Worm (Caenorhabditis elegans) whole organism, L4 larva: ENCODE measurements around the gene rnr-1.

Experiments
- D1046.2 ChIP-seq: fragments of 200-800 bp; sonication (Bioruptor generic); IDR thresholded peaks from 2 replicates; pipeline ENCODE4 v1.3.6; 2022; ENCODE audit warnings: missing genetic modification characterization, missing compliant biosample characterization
- F37D6.2 ChIP-seq: sonication (generic microtip); optimal IDR thresholded peaks from 2 replicates; lab custom pipeline; 2016; ENCODE audit warnings: mild to moderate bottlenecking, missing genetic modification characterization, missing compliant biosample characterization
- T20F7.1 ChIP-seq: fragments of 200-800 bp; sonication (Bioruptor generic); optimal IDR thresholded peaks from 2 replicates; lab custom pipeline; 2018; ENCODE audit warnings: mild to moderate bottlenecking, missing genetic modification characterization, missing compliant biosample characterization
- T26A8.4 ChIP-seq: fragments of 200-800 bp; sonication (Bioruptor generic); IDR thresholded peaks from 2 replicates; pipeline ENCODE4 v1.3.6; 2022; ENCODE audit warnings: missing genetic modification characterization, missing compliant biosample characterization
- Y105C5A.15 ChIP-seq: fragments of 200-800 bp; sonication (Bioruptor generic); IDR thresholded peaks from 2 replicates; pipeline ENCODE4 v1.3.6; 2022; ENCODE audit warnings: missing genetic modification characterization, missing compliant biosample characterization
- Y48G9A.11 ChIP-seq: fragments of 200-800 bp; sonication (Bioruptor generic); IDR thresholded peaks from 2 replicates; pipeline ENCODE4 v1.3.6; 2022; ENCODE audit warnings: missing genetic modification reagents, missing genetic modification characterization, missing compliant biosample characterization
- Y5F2A.4 ChIP-seq: fragments of 200-800 bp; sonication (Bioruptor generic); optimal IDR thresholded peaks from 2 replicates; lab custom pipeline; 2018; ENCODE audit warnings: mild to moderate bottlenecking, missing genetic modification characterization, missing compliant biosample characterization
- ZK546.5 ChIP-seq, 2 experiments: sonication (generic microtip); optimal IDR thresholded peaks; 2 replicates each; lab custom pipeline; 2017; ENCODE audit warnings: missing biosample characterization in 2 of 2, missing genetic modification characterization in 2 of 2
- ceh-28 ChIP-seq: fragments of 150-350 bp; optimal IDR thresholded peaks from 2 replicates; lab custom pipeline; 2014; ENCODE audit warnings: missing biosample characterization, missing genetic modification reagents, missing genetic modification characterization
- ceh-32 ChIP-seq: sonication (generic microtip); optimal IDR thresholded peaks from 2 replicates; lab custom pipeline; 2016; ENCODE audit warnings: mild to moderate bottlenecking, missing genetic modification characterization, missing compliant biosample characterization; ENCODE audit not compliant: poor library complexity
- ceh-62 ChIP-seq: sonication (generic microtip); optimal IDR thresholded peaks from 2 replicates; lab custom pipeline; 2017; ENCODE audit warnings: missing biosample characterization, missing genetic modification characterization
- ceh-82 ChIP-seq: sonication (generic microtip); optimal IDR thresholded peaks from 2 replicates; lab custom pipeline; 2017; ENCODE audit warnings: missing biosample characterization, missing genetic modification characterization
- daf-16 ChIP-seq, 3 experiments: sonication (generic microtip); optimal IDR thresholded peaks; 2 replicates each; lab custom pipeline; 2016 to 2017; ENCODE audit warnings: missing genetic modification characterization in 3 of 3, missing genetic modification reagents in 3 of 3, mild to moderate bottlenecking in 2 of 3, missing compliant biosample characterization in 2 of 3, missing biosample characterization in 1 of 3, moderate library complexity in 1 of 3
- dmd-8 ChIP-seq: fragments of 200-800 bp; sonication (Bioruptor generic); IDR thresholded peaks from 2 replicates; pipeline ENCODE4 v1.3.6; 2022; ENCODE audit warnings: missing genetic modification characterization, missing compliant biosample characterization
- dpl-1 ChIP-seq: fragments of 150-350 bp; optimal IDR thresholded peaks from 2 replicates; lab custom pipeline; 2014; ENCODE audit warnings: missing biosample characterization, missing genetic modification reagents, missing genetic modification characterization
- duxl-1 ChIP-seq: sonication (generic microtip); optimal IDR thresholded peaks from 2 replicates; lab custom pipeline; 2016; ENCODE audit warnings: mild to moderate bottlenecking, missing genetic modification characterization, moderate library complexity, missing compliant biosample characterization; ENCODE audit not compliant: poor library complexity
- dve-1 ChIP-seq: sonication (generic microtip); optimal IDR thresholded peaks from 2 replicates; lab custom pipeline; 2017; ENCODE audit warnings: antibody characterized with exemption, mild to moderate bottlenecking, missing genetic modification characterization, missing compliant biosample characterization; ENCODE audit not compliant: insufficient read depth
- hlh-11 ChIP-seq: fragments of 200-800 bp; sonication (Bioruptor generic); optimal IDR thresholded peaks from 2 replicates; lab custom pipeline; 2018; ENCODE audit warnings: mild to moderate bottlenecking, missing genetic modification characterization, missing compliant biosample characterization
- hlh-30 ChIP-seq: sonication (generic microtip); optimal IDR thresholded peaks from 2 replicates; lab custom pipeline; 2017; ENCODE audit warnings: antibody characterized with exemption, mild to moderate bottlenecking, missing genetic modification characterization, missing compliant biosample characterization; ENCODE audit not compliant: insufficient read depth
- jun-1 ChIP-seq: fragments of 150-350 bp; optimal IDR thresholded peaks from 2 replicates; lab custom pipeline; 2014; ENCODE audit warnings: missing biosample characterization, missing genetic modification reagents, missing genetic modification characterization
- lim-7 ChIP-seq: fragments of 200-800 bp; sonication (Bioruptor generic); IDR thresholded peaks from 2 replicates; pipeline ENCODE4 v1.3.6; 2022; ENCODE audit warnings: missing genetic modification characterization, missing compliant biosample characterization
- lin-15B ChIP-seq: fragments of 150-350 bp; sonication (generic microtip); optimal IDR thresholded peaks from 3 replicates; lab custom pipeline; 2014; ENCODE audit warnings: missing biosample characterization, missing genetic modification characterization
- lin-38 ChIP-seq: fragments of 200-800 bp; sonication (Bioruptor generic); IDR thresholded peaks from 2 replicates; pipeline ENCODE4 v1.3.6; 2022; ENCODE audit warnings: missing genetic modification reagents, missing genetic modification characterization, missing compliant biosample characterization
- lir-3 ChIP-seq: sonication (generic microtip); optimal IDR thresholded peaks from 2 replicates; lab custom pipeline; 2016; ENCODE audit warnings: mild to moderate bottlenecking, missing genetic modification characterization, missing compliant biosample characterization
- lsy-2 ChIP-seq, 2 experiments: fragments of 150-350 bp in 1 of 2; sonication (generic microtip) in 1 of 2; optimal IDR thresholded peaks; 2 replicates each; lab custom pipeline; 2014 to 2017; ENCODE audit warnings: missing biosample characterization in 2 of 2, missing genetic modification characterization in 2 of 2
- madf-5 ChIP-seq, 2 experiments: fragments of 200-800 bp; sonication (Bioruptor generic); IDR thresholded peaks; 2 replicates each; pipeline ENCODE4 v1.3.6; 2022; ENCODE audit warnings: missing compliant biosample characterization in 2 of 2, missing genetic modification characterization in 2 of 2
- mdt-29 ChIP-seq: fragments of 200-800 bp; sonication (Bioruptor generic); IDR thresholded peaks from 2 replicates; pipeline ENCODE4 v1.3.6; 2022; ENCODE audit warnings: missing genetic modification reagents, missing genetic modification characterization, missing compliant biosample characterization
- nhr-102 ChIP-seq: sonication (generic microtip); optimal IDR thresholded peaks from 2 replicates; lab custom pipeline; 2016; ENCODE audit warnings: mild to moderate bottlenecking, missing genetic modification characterization, moderate library complexity, missing compliant biosample characterization
- nhr-25 ChIP-seq: sonication (generic microtip); optimal IDR thresholded peaks from 2 replicates; lab custom pipeline; 2017; ENCODE audit warnings: missing genetic modification characterization, mild to moderate bottlenecking, missing compliant biosample characterization, antibody characterized with exemption, moderate library complexity, borderline replicate concordance; ENCODE audit not compliant: insufficient read depth
- nhr-42 ChIP-seq: fragments of 200-800 bp; sonication (Bioruptor generic); IDR thresholded peaks from 2 replicates; pipeline ENCODE4 v1.3.6; 2022; ENCODE audit warnings: missing genetic modification characterization, missing compliant biosample characterization
- nhr-76 ChIP-seq: fragments of 150-350 bp; optimal IDR thresholded peaks from 2 replicates; lab custom pipeline; 2014; ENCODE audit warnings: missing biosample characterization, missing genetic modification characterization
- nhr-77 ChIP-seq: fragments of 150-350 bp; optimal IDR thresholded peaks from 2 replicates; lab custom pipeline; 2014; ENCODE audit warnings: missing biosample characterization, missing genetic modification characterization
- rbr-2 ChIP-seq: sonication (generic microtip); optimal IDR thresholded peaks from 2 replicates; lab custom pipeline; 2016; ENCODE audit warnings: missing genotype, missing genetic modification characterization, missing compliant biosample characterization
- saeg-2 ChIP-seq: fragments of 200-800 bp; sonication (Bioruptor generic); IDR thresholded peaks from 2 replicates; pipeline ENCODE4 v1.3.6; 2022; ENCODE audit warnings: missing genetic modification reagents, missing genetic modification characterization, missing compliant biosample characterization
- skn-1 ChIP-seq: fragments of 150-350 bp; optimal IDR thresholded peaks from 2 replicates; lab custom pipeline; 2014; ENCODE audit warnings: missing biosample characterization, missing genetic modification characterization
- snpc-1.2 ChIP-seq: fragments of 200-800 bp; sonication (Bioruptor generic); IDR thresholded peaks from 2 replicates; pipeline ENCODE4 v1.3.6; 2022; ENCODE audit warnings: missing genetic modification reagents, missing genetic modification characterization, missing compliant biosample characterization
- spr-3 ChIP-seq: fragments of 200-800 bp; sonication (Bioruptor generic); optimal IDR thresholded peaks from 2 replicates; lab custom pipeline; 2018; ENCODE audit warnings: mild to moderate bottlenecking, missing genetic modification characterization, missing compliant biosample characterization
- tag-97 ChIP-seq: fragments of 200-800 bp; sonication (Bioruptor generic); IDR thresholded peaks from 2 replicates; pipeline ENCODE4 v1.3.6; 2022; ENCODE audit warnings: missing genetic modification characterization, missing compliant biosample characterization
- unc-62 ChIP-seq, 3 experiments: fragments of 150-350 bp in 1 of 3; sonication (generic microtip); optimal IDR thresholded peaks in 2 of 3; peaks in 1 of 3; 1 replicate in 1 of 3; 2 replicates in 2 of 3; lab custom pipeline; 2014 to 2017; ENCODE audit warnings: missing biosample characterization in 3 of 3, missing genetic modification characterization in 3 of 3, missing genetic modification reagents in 3 of 3, missing genotype in 1 of 3
- vab-7 ChIP-seq: fragments of 200-800 bp; sonication (Bioruptor generic); IDR thresholded peaks from 2 replicates; pipeline ENCODE4 v1.3.6; 2022; ENCODE audit warnings: missing genetic modification reagents, missing genetic modification characterization, missing compliant biosample characterization
- zag-1 ChIP-seq: fragments of 150-350 bp; optimal IDR thresholded peaks from 2 replicates; lab custom pipeline; 2014; ENCODE audit warnings: missing biosample characterization, missing genetic modification characterization
- zfp-2 ChIP-seq: sonication (generic microtip); optimal IDR thresholded peaks from 2 replicates; lab custom pipeline; 2016; ENCODE audit warnings: mild to moderate bottlenecking, missing genetic modification characterization, missing compliant biosample characterization
- zip-11 ChIP-seq: fragments of 200-800 bp; sonication (Bioruptor generic); IDR thresholded peaks from 2 replicates; pipeline ENCODE4 v1.3.6; 2022; ENCODE audit warnings: missing genetic modification characterization, missing compliant biosample characterization
- zip-2 ChIP-seq: fragments of 150-350 bp; optimal IDR thresholded peaks from 2 replicates; lab custom pipeline; 2014; ENCODE audit warnings: missing biosample characterization, missing genetic modification characterization
- ztf-11 ChIP-seq: fragments of 150-350 bp; optimal IDR thresholded peaks from 2 replicates; lab custom pipeline; 2014; ENCODE audit warnings: missing biosample characterization, missing genetic modification characterization

The rnr-1 gene

DNA sequence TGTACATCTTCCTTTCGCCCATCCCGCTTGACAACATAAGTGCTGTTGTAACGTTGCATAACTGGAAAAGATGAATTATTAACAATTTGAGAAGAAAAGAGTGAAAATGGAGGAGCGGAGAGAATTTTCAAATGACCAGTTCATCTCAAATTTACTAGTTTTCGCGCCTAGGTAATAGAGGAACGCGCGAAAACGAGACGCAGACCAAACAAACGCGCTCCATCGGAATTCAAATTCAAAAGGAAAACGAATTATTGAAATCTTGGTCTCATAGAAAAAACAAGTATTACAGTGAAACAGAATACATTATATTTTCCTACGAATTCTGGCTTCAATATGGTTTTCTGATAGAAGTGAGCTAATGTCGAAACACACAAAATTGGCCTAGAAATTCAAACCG is 408 bp downstream of the rnr-1 start (continued):
- TF ChIP-seq snpc-1.2 (GFP tag; lab: Robert Waterston, UW) (no peak), dve-1 (peak; percentile 4), T20F7.1 (GFP tag; lab: Kevin White, UChicago) (no peak), ZK546.5 (tag; optimal IDR thresholded peaks at IDR 0.05; lab: Kevin White, UChicago) (no peak), Y48G9A.11 (no peak), ceh-32 (no peak), ztf-11 (tag; lab: Kevin White, UChicago) (no peak), tag-97 (GFP tag; lab: Robert Waterston, UW) (no peak), ceh-62 (tag; lab: Kevin White, UChicago) (no peak), T26A8.4 (GFP tag; lab: Robert Waterston, UW) (no peak), hlh-11 (tag; lab: Kevin White, UChicago) (peak; percentile 30), F37D6.2 (no peak), ceh-82 (no peak), zip-11 (GFP tag; lab: Robert Waterston, UW) (no peak), zfp-2 (no peak), vab-7 (no peak), dpl-1 (GFP tag; lab: Kevin White, UChicago) (peak; percentile 87), nhr-102 (tag; lab: Kevin White, UChicago) (no peak), ceh-28 (tag; lab: Kevin White, UChicago) (no peak), nhr-25 (no peak), lsy-2 (tag; optimal IDR thresholded peaks at IDR 0.05; lab: Kevin White, UChicago) (peak in 1 of 2 experiments; percentile 66), Y5F2A.4 (GFP tag; lab: Kevin White, UChicago) (no peak), madf-5 (GFP tag; IDR thresholded peaks at IDR 0.05; lab: Robert Waterston, UW) (no peak), D1046.2 (GFP tag; lab: Robert Waterston, UW) (no peak), zip-2 (tag; lab: Kevin White, UChicago) (no peak), unc-62 (GFP tag; optimal IDR thresholded peaks at IDR 0.05 in 1 of 2; lab: Kevin White, UChicago) (peak in 1 of 2 experiments; percentile 41), unc-62 (tag; optimal IDR thresholded peaks at IDR 0.05; lab: Kevin White, UChicago) (no peak), nhr-77 (tag; lab: Kevin White, UChicago) (no peak), duxl-1 (tag; lab: Kevin White, UChicago) (no peak), rbr-2 (tag; lab: Kevin White, UChicago) (no peak), lin-15B (no peak), spr-3 (no peak), skn-1 (tag; lab: Kevin White, UChicago) (no peak), nhr-42 (GFP tag; lab: Robert Waterston, UW) (no peak), zag-1 (tag; lab: Kevin White, UChicago) (no peak), nhr-76 (tag; lab: Kevin White, UChicago) (no peak), Y105C5A.15 (GFP tag; lab: Robert Waterston, UW) (no peak)

DNA sequence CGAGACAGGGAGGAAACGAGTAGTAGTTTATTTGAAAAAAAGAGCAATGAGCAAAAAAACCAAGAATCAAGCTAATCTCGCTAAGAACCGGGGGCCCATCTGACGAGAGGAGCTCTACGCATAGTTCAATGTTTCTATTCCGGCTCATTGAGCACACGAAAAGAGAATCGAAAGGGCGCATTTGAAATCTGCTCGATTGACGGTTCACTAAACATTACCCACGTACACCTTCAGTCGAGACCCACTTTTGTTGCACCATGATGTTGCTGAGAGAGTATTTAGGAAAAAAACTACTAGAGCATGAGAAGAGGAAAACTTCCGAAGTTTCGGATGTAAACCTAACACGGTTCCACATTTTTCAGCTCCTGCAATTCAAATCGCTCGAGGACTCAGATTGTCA is 3.6 kb downstream of the rnr-1 start:
- TF ChIP-seq vab-7 (no peak), saeg-2 (no peak), lin-38 (GFP tag; lab: Robert Waterston, UW) (no peak), nhr-77 (tag; lab: Kevin White, UChicago) (no peak), T20F7.1 (GFP tag; lab: Kevin White, UChicago) (no peak), lim-7 (GFP tag; lab: Robert Waterston, UW) (no peak), dve-1 (no peak), mdt-29 (no peak), ceh-62 (tag; lab: Kevin White, UChicago) (no peak), nhr-42 (GFP tag; lab: Robert Waterston, UW) (no peak), jun-1 (no peak), daf-16 (GFP tag; optimal IDR thresholded peaks at IDR 0.05; lab: Kevin White, UChicago) (no peak), daf-16 (tag; optimal IDR thresholded peaks at IDR 0.05; lab: Kevin White, UChicago) (no peak), hlh-30 (tag; lab: Kevin White, UChicago) (no peak), dmd-8 (GFP tag; lab: Robert Waterston, UW) (no peak), lir-3 (no peak)
